Fruit fly (Drosophila melanogaster) whole organism, adult: ENCODE results near the gene slp2.

ENCODE experiments used
- CG11617 ChIP-seq: fragments of 200-800 bp; sonication (Bioruptor generic); optimal IDR thresholded peaks from 2 replicates; lab custom pipeline; 2017; ENCODE audit warnings: mild to moderate bottlenecking, missing biosample characterization, missing genetic modification reagents, missing genetic modification characterization
- CG12768 ChIP-seq: fragments of 200-800 bp; sonication (Bioruptor generic); optimal IDR thresholded peaks from 2 replicates; lab custom pipeline; 2017; ENCODE audit warnings: missing biosample characterization, missing genetic modification characterization, mild to moderate bottlenecking, moderate library complexity, missing genetic modification reagents
- CG14711 ChIP-seq: fragments of 200-800 bp; sonication (Bioruptor generic); optimal IDR thresholded peaks from 2 replicates; lab custom pipeline; 2018; ENCODE audit warnings: missing biosample characterization, mild to moderate bottlenecking, missing genetic modification characterization, moderate library complexity
- CG1620 ChIP-seq: fragments of 200-800 bp; sonication (Bioruptor generic); optimal IDR thresholded peaks from 2 replicates; lab custom pipeline; 2016; ENCODE audit warnings: missing biosample characterization, missing genetic modification characterization
- CG33017 ChIP-seq: fragments of 200-800 bp; sonication (Bioruptor generic); optimal IDR thresholded peaks from 2 replicates; lab custom pipeline; 2018; ENCODE audit warnings: missing biosample characterization, mild to moderate bottlenecking, missing genetic modification characterization, moderate library complexity
- CG5204 ChIP-seq: fragments of 200-800 bp; sonication (Bioruptor generic); optimal IDR thresholded peaks from 2 replicates; lab custom pipeline; 2016; ENCODE audit warnings: missing biosample characterization, missing genetic modification characterization
- CG7045 ChIP-seq: fragments of 200-800 bp; sonication (Bioruptor generic); optimal IDR thresholded peaks from 2 replicates; lab custom pipeline; 2017; ENCODE audit warnings: missing biosample characterization, mild to moderate bottlenecking, missing genetic modification characterization
- CG7101 ChIP-seq: fragments of 200-800 bp; sonication (Bioruptor generic); optimal IDR thresholded peaks from 2 replicates; lab custom pipeline; 2018; ENCODE audit warnings: missing biosample characterization, mild to moderate bottlenecking, missing genetic modification characterization, moderate library complexity
- Clk ChIP-seq: fragments of 200-800 bp; sonication (Bioruptor generic); optimal IDR thresholded peaks from 2 replicates; lab custom pipeline; 2017; ENCODE audit warnings: missing biosample characterization, missing genetic modification characterization
- Crg-1 ChIP-seq: fragments of 200-800 bp; sonication (Bioruptor generic); optimal IDR thresholded peaks from 2 replicates; lab custom pipeline; 2016; ENCODE audit warnings: missing biosample characterization, missing genetic modification characterization
- Hr96 ChIP-seq: fragments of 200-800 bp; sonication (Bioruptor generic); optimal IDR thresholded peaks from 2 replicates; lab custom pipeline; 2016; ENCODE audit warnings: missing biosample characterization, missing genetic modification characterization
- Mnt ChIP-seq: fragments of 200-800 bp; sonication (Bioruptor generic); optimal IDR thresholded peaks from 2 replicates; lab custom pipeline; 2016; ENCODE audit warnings: missing biosample characterization, mild to moderate bottlenecking, missing genetic modification characterization
- bab1 ChIP-seq: fragments of 200-800 bp; sonication (Bioruptor generic); optimal IDR thresholded peaks from 3 replicates; lab custom pipeline; 2019; ENCODE audit warnings: missing biosample characterization, mild to moderate bottlenecking, missing genetic modification characterization, moderate library complexity
- cic ChIP-seq: fragments of 200-800 bp; sonication (Bioruptor generic); optimal IDR thresholded peaks from 2 replicates; lab custom pipeline; 2017; ENCODE audit warnings: missing biosample characterization, mild to moderate bottlenecking, missing genetic modification characterization, moderate library complexity
- cnc ChIP-seq, 2 experiments: fragments of >200 bp; optimal IDR thresholded peaks; 2 replicates each; lab custom pipeline; 2017
- kay ChIP-seq: fragments of 200-800 bp; sonication (Bioruptor generic); peaks from one replicate; lab custom pipeline; 2016; ENCODE audit warnings: missing biosample characterization, missing genetic modification characterization, borderline replicate concordance
- ovo ChIP-seq: fragments of 200-800 bp; sonication (Bioruptor generic); optimal IDR thresholded peaks from 2 replicates; lab custom pipeline; 2016; ENCODE audit warnings: missing biosample characterization, missing genetic modification characterization
- pad ChIP-seq: fragments of 200-800 bp; sonication (Bioruptor generic); optimal IDR thresholded peaks from 3 replicates; lab custom pipeline; 2017; ENCODE audit warnings: missing biosample characterization, missing genetic modification characterization, mild to moderate bottlenecking, moderate library complexity, missing genetic modification reagents
- tj ChIP-seq: fragments of 200-800 bp; sonication (Bioruptor generic); optimal IDR thresholded peaks from 3 replicates; lab custom pipeline; 2017; ENCODE audit warnings: missing biosample characterization, mild to moderate bottlenecking, missing genetic modification characterization, moderate library complexity
- toe ChIP-seq: fragments of 200-800 bp; sonication (Bioruptor generic); optimal IDR thresholded peaks from 2 replicates; lab custom pipeline; 2016; ENCODE audit warnings: missing biosample characterization, missing genetic modification characterization

Gene slp2

dm6 chr2L:3829220-3829619, 7.4 kb upstream of the slp2 start:
- TF ChIP-seq CG1620 (GFP tag; lab: Kevin White, UChicago): no peak
- TF ChIP-seq CG7045 (GFP tag; lab: Kevin White, UChicago): no peak
- no peak for TF ChIP-seq ovo (GFP tag; lab: Kevin White, UChicago)
- TF ChIP-seq CG7101 (tag; lab: Kevin White, UChicago): no peak
- no peak for TF ChIP-seq cic (GFP tag; lab: Kevin White, UChicago)
- TF ChIP-seq bab1 (GFP tag; lab: Kevin White, UChicago): no peak
- TF ChIP-seq pad (GFP tag; lab: Kevin White, UChicago): no peak
- TF ChIP-seq cnc (optimal IDR thresholded peaks at IDR 0.05; lab: Kevin White, UChicago): no peak
- no peak for TF ChIP-seq Clk (GFP tag; lab: Kevin White, UChicago)
- TF ChIP-seq Hr96: no peak
- TF ChIP-seq toe (GFP tag; lab: Kevin White, UChicago): no peak

dm6 chr2L:3831694-3832093, 4.9 kb upstream of the slp2 start:
- TF ChIP-seq Hr96 (no peak), Clk (GFP tag; lab: Kevin White, UChicago) (no peak), CG12768 (GFP tag; lab: Kevin White, UChicago) (no peak), bab1 (GFP tag; lab: Kevin White, UChicago) (no peak), kay (no peak), CG33017 (no peak), CG7045 (GFP tag; lab: Kevin White, UChicago) (no peak), ovo (GFP tag; lab: Kevin White, UChicago) (no peak), CG11617 (GFP tag; lab: Kevin White, UChicago) (no peak), tj (GFP tag; lab: Kevin White, UChicago) (no peak), toe (GFP tag; lab: Kevin White, UChicago) (no peak), CG14711 (tag; lab: Kevin White, UChicago) (no peak), Crg-1 (no peak), cic (GFP tag; lab: Kevin White, UChicago) (no peak), CG7101 (tag; lab: Kevin White, UChicago) (no peak), CG1620 (GFP tag; lab: Kevin White, UChicago) (no peak)

dm6 chr2L:3832249-3832675, 4.4 kb upstream of the slp2 start:
- TF ChIP-seq ovo (GFP tag; lab: Kevin White, UChicago) (no peak), CG7045 (GFP tag; lab: Kevin White, UChicago) (no peak), Mnt (GFP tag; lab: Kevin White, UChicago) (no peak), Clk (GFP tag; lab: Kevin White, UChicago) (no peak), kay (no peak), tj (GFP tag; lab: Kevin White, UChicago) (no peak)

- TF ChIP-seq CG1620 (GFP tag; lab: Kevin White, UChicago) (no peak), toe (GFP tag; lab: Kevin White, UChicago) (no peak), CG14711 (tag; lab: Kevin White, UChicago) (no peak), CG33017 (no peak), CG7101 (tag; lab: Kevin White, UChicago) (no peak), CG7045 (GFP tag; lab: Kevin White, UChicago) (no peak), Hr96 (no peak), pad (GFP tag; lab: Kevin White, UChicago) (no peak), Clk (GFP tag; lab: Kevin White, UChicago) (no peak), CG5204 (GFP tag; lab: Kevin White, UChicago) (no peak), tj (GFP tag; lab: Kevin White, UChicago) (no peak), kay (no peak), CG11617 (GFP tag; lab: Kevin White, UChicago) (no peak), Crg-1 (no peak), cic (GFP tag; lab: Kevin White, UChicago) (no peak), ovo (GFP tag; lab: Kevin White, UChicago) (no peak), cnc (optimal IDR thresholded peaks at IDR 0.05; lab: Kevin White, UChicago) (no peak), CG12768 (GFP tag; lab: Kevin White, UChicago) (no peak), bab1 (GFP tag; lab: Kevin White, UChicago) (no peak)
Observed at dm6 chr2L:3833924-3834323, 2.7 kb upstream of the slp2 start.

- no peak for TF ChIP-seq Clk (GFP tag; lab: Kevin White, UChicago)
- TF ChIP-seq kay: no peak
- no peak for TF ChIP-seq CG12768 (GFP tag; lab: Kevin White, UChicago)
- TF ChIP-seq CG33017: no peak
- no peak for TF ChIP-seq tj (GFP tag; lab: Kevin White, UChicago)
- TF ChIP-seq CG11617 (GFP tag; lab: Kevin White, UChicago): no peak
- no peak for TF ChIP-seq bab1 (GFP tag; lab: Kevin White, UChicago)
- no peak for TF ChIP-seq Hr96
- no peak for TF ChIP-seq Crg-1
- no peak for TF ChIP-seq cnc (optimal IDR thresholded peaks at IDR 0.05; lab: Kevin White, UChicago)
- no peak for TF ChIP-seq CG14711 (tag; lab: Kevin White, UChicago)
- TF ChIP-seq CG5204 (GFP tag; lab: Kevin White, UChicago): no peak
- no peak for TF ChIP-seq Mnt (GFP tag; lab: Kevin White, UChicago)
- TF ChIP-seq toe (GFP tag; lab: Kevin White, UChicago): no peak
- no peak for TF ChIP-seq cic (GFP tag; lab: Kevin White, UChicago)
- TF ChIP-seq CG1620 (GFP tag; lab: Kevin White, UChicago): no peak
- TF ChIP-seq pad (GFP tag; lab: Kevin White, UChicago): no peak
- TF ChIP-seq CG7045 (GFP tag; lab: Kevin White, UChicago): no peak
- no peak for TF ChIP-seq CG7101 (tag; lab: Kevin White, UChicago)
- TF ChIP-seq ovo (GFP tag; lab: Kevin White, UChicago): no peak
Observed at dm6 chr2L:3835221-3835620, 1.4 kb upstream of the slp2 start.

- TF ChIP-seq toe (GFP tag; lab: Kevin White, UChicago): no peak
- no peak for TF ChIP-seq Mnt (GFP tag; lab: Kevin White, UChicago)
- no peak for TF ChIP-seq CG1620 (GFP tag; lab: Kevin White, UChicago)
- TF ChIP-seq CG12768 (GFP tag; lab: Kevin White, UChicago): no peak
- no peak for TF ChIP-seq cnc (optimal IDR thresholded peaks at IDR 0.05; lab: Kevin White, UChicago)
Observed at dm6 chr2L:3840975-3841374, 4.3 kb downstream of the slp2 start.
